Fruit fly (Drosophila melanogaster) whole organism, wandering third instar larva: ENCODE measurements around the gene CG1271.

Source experiments
- Abd-B ChIP-seq: fragments of >200 bp; optimal IDR thresholded peaks from 2 replicates; lab custom pipeline; 2017; ENCODE audit warnings: missing biosample characterization, missing genetic modification characterization
- CG32264 ChIP-seq: fragments of 200-800 bp; sonication (Bioruptor generic); optimal IDR thresholded peaks from 2 replicates; lab custom pipeline; 2016; ENCODE audit warnings: missing biosample characterization, missing genetic modification characterization
- CG9705 ChIP-seq: fragments of 200-800 bp; sonication (Bioruptor generic); optimal IDR thresholded peaks from 2 replicates; lab custom pipeline; 2018; ENCODE audit warnings: missing biosample characterization, mild to moderate bottlenecking, missing genetic modification characterization
- CrebA ChIP-seq: fragments of 200-800 bp; sonication (Bioruptor generic); optimal IDR thresholded peaks from 2 replicates; lab custom pipeline; 2016; ENCODE audit warnings: missing biosample characterization, mild to moderate bottlenecking, missing genetic modification characterization, borderline replicate concordance
- Dfd ChIP-seq: fragments of >200 bp; optimal IDR thresholded peaks from 2 replicates; lab custom pipeline; 2017; ENCODE audit warnings: missing biosample characterization, missing genetic modification characterization
- Dif ChIP-seq: fragments of 200-275, 200-300 bp; sonication (Bioruptor generic); optimal IDR thresholded peaks from 2 replicates; lab custom pipeline; 2018; ENCODE audit warnings: missing biosample characterization, missing genetic modification characterization; ENCODE audit not compliant: partially characterized antibody
- GATAd ChIP-seq: sonication (Bioruptor generic); optimal IDR thresholded peaks from 2 replicates; lab custom pipeline; 2016; ENCODE audit warnings: missing biosample characterization, missing genetic modification characterization
- HLH106 ChIP-seq: fragments of 200-800 bp; optimal IDR thresholded peaks from 3 replicates; lab custom pipeline; 2019; ENCODE audit warnings: missing biosample characterization, mild to moderate bottlenecking, missing genetic modification characterization, moderate library complexity
- Hnf4 ChIP-seq: fragments of 200-800 bp; sonication (Bioruptor generic); optimal IDR thresholded peaks from 2 replicates; lab custom pipeline; 2016; ENCODE audit warnings: missing biosample characterization, mild to moderate bottlenecking, missing genetic modification characterization
- Hr78 ChIP-seq: fragments of >200 bp; optimal IDR thresholded peaks from 2 replicates; lab custom pipeline; 2017; ENCODE audit warnings: missing biosample characterization, missing genetic modification characterization
- Hr83 ChIP-seq: fragments of 200-300 bp; sonication (Bioruptor generic); optimal IDR thresholded peaks from 2 replicates; lab custom pipeline; 2016; ENCODE audit warnings: missing biosample characterization, mild to moderate bottlenecking, missing genetic modification characterization, moderate library complexity; ENCODE audit not compliant: poor library complexity, severe bottlenecking
- Jra ChIP-seq: sonication (Bioruptor generic); optimal IDR thresholded peaks from 2 replicates; lab custom pipeline; 2016; ENCODE audit warnings: missing biosample characterization, missing genetic modification characterization
- Mio ChIP-seq: sonication (Bioruptor generic); optimal IDR thresholded peaks from 2 replicates; lab custom pipeline; 2016; ENCODE audit warnings: missing biosample characterization, missing genetic modification characterization
- Myc ChIP-seq: fragments of >200 bp; optimal IDR thresholded peaks from 2 replicates; lab custom pipeline; 2017
- N ChIP-seq: fragments of >200 bp; optimal IDR thresholded peaks from 2 replicates; lab custom pipeline; 2018; ENCODE audit warnings: missing biosample characterization, missing external identifiers, missing genetic modification characterization
- OdsH ChIP-seq: fragments of 200-800 bp; sonication (Bioruptor generic); optimal IDR thresholded peaks from 2 replicates; lab custom pipeline; 2016; ENCODE audit warnings: missing biosample characterization, mild to moderate bottlenecking, missing genetic modification characterization
- Rel ChIP-seq, 2 experiments: fragments of 200-800 bp; sonication (Bioruptor generic) in 1 of 2; optimal IDR thresholded peaks; 2 replicates in 1 of 2; 3 replicates in 1 of 2; lab custom pipeline; 2016 to 2019; ENCODE audit warnings: mild to moderate bottlenecking in 2 of 2, missing biosample characterization in 2 of 2, missing genetic modification characterization in 2 of 2, moderate library complexity in 1 of 2
- Sp1 ChIP-seq: fragments of 200-800 bp; sonication (Bioruptor generic); optimal IDR thresholded peaks from 3 replicates; lab custom pipeline; 2019; ENCODE audit warnings: missing biosample characterization, mild to moderate bottlenecking, missing genetic modification characterization, moderate library complexity
- Vsx2 ChIP-seq: fragments of 200-300, 225-300 bp; sonication (Bioruptor generic); optimal IDR thresholded peaks from 2 replicates; lab custom pipeline; 2018; ENCODE audit warnings: missing biosample characterization, missing genetic modification characterization; ENCODE audit not compliant: partially characterized antibody
- br ChIP-seq: fragments of 200-800 bp; sonication (Bioruptor generic); optimal IDR thresholded peaks from 2 replicates; lab custom pipeline; 2016; ENCODE audit warnings: missing biosample characterization, missing genetic modification characterization
- brk ChIP-seq: fragments of 200-800 bp; sonication (Bioruptor generic); optimal IDR thresholded peaks from 2 replicates; lab custom pipeline; 2016; ENCODE audit warnings: missing biosample characterization, mild to moderate bottlenecking, missing genetic modification characterization
- dl ChIP-seq, 2 experiments: fragments of 175-275, 200-275 bp in 1 of 2; fragments of 200-275 bp in 1 of 2; sonication (Bioruptor generic); optimal IDR thresholded peaks; lab custom pipeline; 2018; ENCODE audit warnings: mild to moderate bottlenecking in 2 of 2, missing biosample characterization in 2 of 2, missing genetic modification characterization in 2 of 2, moderate library complexity in 2 of 2; ENCODE audit not compliant: partially characterized antibody in 2 of 2, insufficient read depth in 1 of 2
- dmrt93B ChIP-seq: fragments of 200-800 bp; sonication (Bioruptor generic); optimal IDR thresholded peaks from 2 replicates; lab custom pipeline; 2018; ENCODE audit warnings: missing biosample characterization, mild to moderate bottlenecking, missing genetic modification characterization
- dsf ChIP-seq: sonication (Bioruptor generic); optimal IDR thresholded peaks from 2 replicates; lab custom pipeline; 2016; ENCODE audit warnings: missing biosample characterization, missing genetic modification characterization, borderline replicate concordance
- ey ChIP-seq: fragments of 200-800 bp; sonication (Bioruptor generic); optimal IDR thresholded peaks from 2 replicates; lab custom pipeline; 2016; ENCODE audit warnings: missing biosample characterization, missing genetic modification characterization
- foxo ChIP-seq, 2 experiments: fragments of 200-800 bp; sonication (Bioruptor generic); optimal IDR thresholded peaks; 2 replicates in 1 of 2; 3 replicates in 1 of 2; lab custom pipeline; 2016 to 2017; ENCODE audit warnings: missing biosample characterization in 2 of 2, missing genetic modification characterization in 2 of 2
- fru ChIP-seq: fragments of 200-800 bp; sonication (Bioruptor generic); optimal IDR thresholded peaks from 3 replicates; lab custom pipeline; 2016; ENCODE audit warnings: missing biosample characterization, mild to moderate bottlenecking, missing genetic modification characterization
- h ChIP-seq: fragments of 200-800 bp; sonication (Bioruptor generic); optimal IDR thresholded peaks from 3 replicates; lab custom pipeline; 2016; ENCODE audit warnings: missing biosample characterization, mild to moderate bottlenecking, missing genetic modification characterization
- jim ChIP-seq: fragments of 175-275, 200-325 bp; sonication (Bioruptor generic); optimal IDR thresholded peaks from 2 replicates; lab custom pipeline; 2016; ENCODE audit warnings: missing biosample characterization, mild to moderate bottlenecking, missing genetic modification characterization
- lola ChIP-seq: fragments of >200 bp; optimal IDR thresholded peaks from 2 replicates; lab custom pipeline; 2017; ENCODE audit warnings: missing biosample characterization, missing genetic modification characterization
- pan ChIP-seq: fragments of >200 bp; optimal IDR thresholded peaks from 2 replicates; lab custom pipeline; 2017
- psq ChIP-seq: fragments of 200-800 bp; sonication (Bioruptor generic); optimal IDR thresholded peaks from 3 replicates; lab custom pipeline; 2017; ENCODE audit warnings: missing biosample characterization, mild to moderate bottlenecking, missing genetic modification characterization, moderate library complexity
- rgr ChIP-seq: fragments of 200-800 bp; sonication (Bioruptor generic); optimal IDR thresholded peaks from 3 replicates; lab custom pipeline; 2016; ENCODE audit warnings: missing biosample characterization, mild to moderate bottlenecking, missing genetic modification characterization
- sage ChIP-seq: fragments of 200-800 bp; sonication (Bioruptor generic); optimal IDR thresholded peaks from 2 replicates; lab custom pipeline; 2016; ENCODE audit warnings: missing biosample characterization, mild to moderate bottlenecking, missing genetic modification characterization
- sv ChIP-seq: fragments of 200-800 bp; sonication (Bioruptor generic); optimal IDR thresholded peaks from 3 replicates; lab custom pipeline; 2016; ENCODE audit warnings: missing biosample characterization, missing genetic modification characterization
- tai ChIP-seq: sonication (Bioruptor generic); optimal IDR thresholded peaks from 2 replicates; lab custom pipeline; 2016; ENCODE audit warnings: missing biosample characterization, missing genetic modification characterization
- usp ChIP-seq: fragments of >200 bp; optimal IDR thresholded peaks from 2 replicates; lab custom pipeline; 2017; ENCODE audit warnings: missing biosample characterization, missing genetic modification characterization
- woc ChIP-seq: sonication (Bioruptor generic); optimal IDR thresholded peaks from 2 replicates; lab custom pipeline; 2016; ENCODE audit warnings: missing biosample characterization, mild to moderate bottlenecking, missing genetic modification characterization

CG1271 gene

DNA sequence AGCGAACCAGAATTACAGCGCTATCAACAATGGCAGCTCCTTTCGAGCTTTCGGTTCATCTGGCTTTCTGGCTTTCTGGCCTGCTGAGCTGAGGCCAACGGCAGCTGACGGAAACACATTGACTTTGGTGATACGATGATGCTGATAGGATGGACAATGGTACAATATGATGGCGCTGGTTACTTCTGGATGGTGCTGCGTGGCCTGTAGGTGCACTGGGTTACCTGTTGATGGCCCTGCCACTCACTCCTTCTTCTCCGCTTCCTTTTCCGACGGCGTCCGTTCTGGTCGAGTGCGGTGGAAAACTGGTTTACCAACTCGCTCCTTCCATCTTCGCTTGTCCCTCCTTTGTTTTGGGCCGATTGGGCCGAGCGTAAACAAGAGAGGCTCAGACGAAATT, 22.5 kb downstream of the CG1271 start:
- TF ChIP-seq Vsx2 (peak; percentile 70), psq (peak; percentile 33), lola (no peak), foxo (GFP tag; optimal IDR thresholded peaks at IDR 0.05; lab: Kevin White, UChicago) (no peak), Myc (lab: Kevin White, UChicago) (no peak), jim (GFP tag; lab: Kevin White, UChicago) (no peak), Rel (GFP tag; optimal IDR thresholded peaks at IDR 0.05; lab: Kevin White, UChicago) (no peak), Rel (tag; optimal IDR thresholded peaks at IDR 0.05; lab: Kevin White, UChicago) (no peak), fru (GFP tag; lab: Kevin White, UChicago) (peak; percentile 37), usp (GFP tag; lab: Kevin White, UChicago) (no peak), Dif (no peak), Abd-B (GFP tag; lab: Kevin White, UChicago) (no peak), CG9705 (no peak), ey (GFP tag; lab: Kevin White, UChicago) (no peak), CrebA (no peak), GATAd (GFP tag; lab: Kevin White, UChicago) (no peak), rgr (no peak), CG32264 (no peak), Sp1 (GFP tag; lab: Kevin White, UChicago) (no peak), OdsH (GFP tag; lab: Kevin White, UChicago) (no peak)

DNA sequence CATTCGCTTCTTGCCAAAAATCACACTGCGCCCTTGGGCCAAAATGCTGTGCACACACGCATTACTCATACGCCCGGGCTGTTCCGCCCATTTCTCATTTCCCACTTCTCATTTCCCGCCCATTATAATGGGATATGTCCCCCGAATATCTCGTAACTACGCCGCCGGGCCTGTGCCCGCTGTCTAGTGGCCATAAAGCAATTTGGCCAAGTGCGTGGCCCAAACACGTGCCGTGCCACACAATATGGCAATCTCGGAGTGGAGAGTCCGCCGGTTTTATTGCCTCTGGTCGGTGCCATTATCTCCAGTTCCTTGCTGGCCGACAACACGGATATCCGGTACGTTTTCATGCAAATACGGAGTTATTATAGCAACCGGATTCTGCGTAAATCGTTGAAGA, 24.6 kb downstream of the CG1271 start:
- no peak for TF ChIP-seq tai
- TF ChIP-seq woc: no peak
- no peak for TF ChIP-seq rgr
- no peak for TF ChIP-seq dmrt93B
- no peak for TF ChIP-seq Dif
- no peak for TF ChIP-seq sage (GFP tag; lab: Kevin White, UChicago)
- no peak for TF ChIP-seq dsf (GFP tag; lab: Kevin White, UChicago)
- TF ChIP-seq brk (GFP tag; lab: Kevin White, UChicago): no peak
- TF ChIP-seq, all 38 proteins: peak for 0

DNA sequence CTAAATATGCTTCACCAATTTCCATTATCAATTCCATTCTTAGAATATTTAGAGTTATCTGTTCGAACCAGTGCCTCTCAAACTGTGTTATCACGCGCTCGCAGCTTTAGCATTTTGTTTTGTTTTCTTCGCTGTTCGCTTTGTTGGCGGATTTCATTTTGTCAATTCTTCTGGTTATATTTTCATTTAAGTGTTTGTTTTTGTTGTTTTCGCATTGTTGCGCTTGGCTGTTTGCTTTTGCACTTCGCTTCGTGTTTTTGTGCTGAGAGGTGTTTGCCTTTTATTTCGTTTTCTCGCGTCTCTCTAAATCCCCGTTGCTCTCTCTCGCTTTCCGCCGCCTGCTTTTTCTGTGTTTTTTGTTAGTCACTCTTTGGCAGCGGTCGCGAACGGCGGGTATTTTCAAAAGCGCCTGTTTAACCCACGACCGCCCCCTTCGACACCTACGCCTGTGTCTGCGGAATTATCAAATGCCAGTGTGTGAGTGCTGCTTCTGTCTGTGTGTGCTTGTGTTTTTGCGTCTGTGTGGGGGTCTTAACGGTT, 25.3 kb downstream of the CG1271 start:
- peak; percentile 20 for TF ChIP-seq Myc (lab: Kevin White, UChicago)
- no peak for TF ChIP-seq Dfd (GFP tag; lab: Kevin White, UChicago)
- no peak for TF ChIP-seq sv (GFP tag; lab: Kevin White, UChicago)
- TF ChIP-seq dmrt93B: no peak
- peak; percentile 42 for TF ChIP-seq Mio (GFP tag; lab: Kevin White, UChicago)
- TF ChIP-seq psq: peak; percentile 96
- peak; percentile 51 for TF ChIP-seq woc
- peak; percentile 75 for TF ChIP-seq br (GFP tag; lab: Kevin White, UChicago)
- peak; percentile 52 for TF ChIP-seq ey (GFP tag; lab: Kevin White, UChicago)
- TF ChIP-seq HLH106 (tag; lab: Kevin White, UChicago): peak; percentile 30
- peak; percentile 44 to 69 for TF ChIP-seq dl (GFP tag; optimal IDR thresholded peaks at IDR 0.05; lab: Kevin White, UChicago; ENCODE audit: insufficient read depth in 1 of 2, partially characterized antibody in 2 of 2)
- peak; percentile 82 for TF ChIP-seq Dif
- TF ChIP-seq GATAd (GFP tag; lab: Kevin White, UChicago): no peak
- peak; percentile 81 for TF ChIP-seq h (GFP tag; lab: Kevin White, UChicago)
- no peak for TF ChIP-seq N (GFP tag; lab: Kevin White, UChicago)
- TF ChIP-seq brk (GFP tag; lab: Kevin White, UChicago): peak; percentile 22
- no peak for TF ChIP-seq CG32264
- TF ChIP-seq sage (GFP tag; lab: Kevin White, UChicago): no peak
- TF ChIP-seq foxo (GFP tag; optimal IDR thresholded peaks at IDR 0.05; lab: Kevin White, UChicago): peak; percentile 59 to 79
- TF ChIP-seq CrebA: peak; percentile 89
- TF ChIP-seq pan (lab: Kevin White, UChicago): no peak
- TF ChIP-seq usp (GFP tag; lab: Kevin White, UChicago): no peak
- TF ChIP-seq Abd-B (GFP tag; lab: Kevin White, UChicago): no peak
- TF ChIP-seq fru (GFP tag; lab: Kevin White, UChicago): peak; percentile 59
- no peak for TF ChIP-seq dsf (GFP tag; lab: Kevin White, UChicago)
- peak; percentile 3 for TF ChIP-seq tai
- TF ChIP-seq OdsH (GFP tag; lab: Kevin White, UChicago): peak; percentile 55
- TF ChIP-seq Hnf4 (GFP tag; lab: Kevin White, UChicago): peak; percentile 64
- peak; percentile 82 for TF ChIP-seq Hr83 (GFP tag; lab: Kevin White, UChicago)
- no peak for TF ChIP-seq lola
- peak; percentile 87 for TF ChIP-seq Jra (GFP tag; lab: Kevin White, UChicago)
- peak; percentile 81 for TF ChIP-seq Sp1 (GFP tag; lab: Kevin White, UChicago)
- TF ChIP-seq Vsx2: no peak
- no peak for TF ChIP-seq CG9705
- peak; percentile 81 for TF ChIP-seq Rel (GFP tag; optimal IDR thresholded peaks at IDR 0.05; lab: Kevin White, UChicago)
- peak; percentile 82 for TF ChIP-seq Rel (tag; optimal IDR thresholded peaks at IDR 0.05; lab: Kevin White, UChicago)
- no peak for TF ChIP-seq Hr78 (GFP tag; lab: Kevin White, UChicago)
- peak; percentile 44 for TF ChIP-seq jim (GFP tag; lab: Kevin White, UChicago)
- peak; percentile 75 for TF ChIP-seq rgr
